Fruit fly (Drosophila melanogaster) whole organism, prepupa: ENCODE data around the gene CG7362.

Experiments used
- Blimp-1 ChIP-seq: fragments of 200-800 bp; sonication (Bioruptor generic); optimal IDR thresholded peaks from 3 replicates; lab custom pipeline; 2017; ENCODE audit warnings: missing biosample characterization, missing genetic modification characterization, mild to moderate bottlenecking, moderate library complexity, missing genetic modification reagents
- CG10631 ChIP-seq: fragments of 200-800 bp; sonication (Bioruptor generic); optimal IDR thresholded peaks from 2 replicates; lab custom pipeline; 2016; ENCODE audit warnings: missing biosample characterization, missing genetic modification characterization
- CG10669 ChIP-seq: fragments of 200-800 bp; sonication (Bioruptor generic); optimal IDR thresholded peaks from 3 replicates; lab custom pipeline; 2018; ENCODE audit warnings: missing biosample characterization, mild to moderate bottlenecking, missing genetic modification characterization, moderate library complexity
- CG11294 ChIP-seq: fragments of 200-800 bp; sonication (Bioruptor generic); IDR thresholded peaks from 2 replicates; pipeline ENCODE4 v1.3.6; 2022; ENCODE audit warnings: missing biosample characterization, missing genetic modification characterization
- CG11902 ChIP-seq: fragments of 200-800 bp; sonication (Bioruptor generic); optimal IDR thresholded peaks from 3 replicates; lab custom pipeline; 2016; ENCODE audit warnings: missing biosample characterization, missing genetic modification characterization
- CG15336 ChIP-seq: fragments of 200-800 bp; sonication (Bioruptor generic); IDR thresholded peaks from 2 replicates; pipeline ENCODE4 v1.3.6; 2022; ENCODE audit warnings: missing biosample characterization, missing genetic modification characterization
- CG1621 ChIP-seq: fragments of 200-800 bp; sonication (Bioruptor generic); optimal IDR thresholded peaks from 3 replicates; lab custom pipeline; 2018; ENCODE audit warnings: missing biosample characterization, mild to moderate bottlenecking, missing genetic modification characterization
- CG16779 ChIP-seq: fragments of 200-800 bp; sonication (Bioruptor generic); optimal IDR thresholded peaks from 3 replicates; lab custom pipeline; 2017; ENCODE audit warnings: missing biosample characterization, mild to moderate bottlenecking, missing genetic modification characterization
- CG3032 ChIP-seq: fragments of 200-800 bp; optimal IDR thresholded peaks from 2 replicates; lab custom pipeline; 2019; ENCODE audit warnings: missing biosample characterization, mild to moderate bottlenecking, missing genetic modification characterization, moderate library complexity
- CG31627 ChIP-seq: fragments of 200-800 bp; sonication (Bioruptor generic); optimal IDR thresholded peaks from 3 replicates; lab custom pipeline; 2016; ENCODE audit warnings: missing biosample characterization, missing genetic modification characterization
- CG32006 ChIP-seq: fragments of 200-800 bp; sonication (Bioruptor generic); optimal IDR thresholded peaks from 3 replicates; lab custom pipeline; 2017; ENCODE audit warnings: missing biosample characterization, mild to moderate bottlenecking, missing genetic modification characterization
- CG34406 ChIP-seq: fragments of 200-800 bp; sonication (Bioruptor generic); optimal IDR thresholded peaks from 3 replicates; lab custom pipeline; 2016; ENCODE audit warnings: missing biosample characterization, missing genetic modification characterization
- CG4318 ChIP-seq: fragments of 200-800 bp; sonication (Bioruptor generic); optimal IDR thresholded peaks from 3 replicates; lab custom pipeline; 2017; ENCODE audit warnings: missing biosample characterization, mild to moderate bottlenecking, missing genetic modification characterization
- CG6163 ChIP-seq: fragments of 200-800 bp; sonication (Bioruptor generic); IDR thresholded peaks from 3 replicates; pipeline ENCODE4 v1.3.6; 2022; ENCODE audit warnings: missing biosample characterization, missing genetic modification characterization
- CG6276 ChIP-seq: fragments of 200-800 bp; sonication (Bioruptor generic); optimal IDR thresholded peaks from 2 replicates; lab custom pipeline; 2017; ENCODE audit warnings: missing biosample characterization, mild to moderate bottlenecking, missing genetic modification characterization
- CG6792 ChIP-seq: fragments of 200-800 bp; sonication (Bioruptor generic); optimal IDR thresholded peaks from 3 replicates; lab custom pipeline; 2016; ENCODE audit warnings: missing biosample characterization, missing genetic modification characterization
- CG6854 ChIP-seq: fragments of 200-800 bp; sonication (Bioruptor generic); optimal IDR thresholded peaks from 2 replicates; lab custom pipeline; 2017; ENCODE audit warnings: missing biosample characterization, mild to moderate bottlenecking, missing genetic modification characterization
- CG7368 ChIP-seq: fragments of 200-800 bp; sonication (Bioruptor generic); optimal IDR thresholded peaks from 3 replicates; lab custom pipeline; 2016; ENCODE audit warnings: missing biosample characterization, missing genetic modification characterization
- CG8119 ChIP-seq: fragments of 200-800 bp; sonication (Bioruptor generic); IDR thresholded peaks from 3 replicates; pipeline ENCODE4 v1.3.6; 2022; ENCODE audit warnings: missing biosample characterization, missing genetic modification characterization
- CG8319 ChIP-seq: fragments of 200-800 bp; sonication (Bioruptor generic); optimal IDR thresholded peaks from 3 replicates; lab custom pipeline; 2016; ENCODE audit warnings: missing biosample characterization, missing genetic modification characterization
- CG8632 ChIP-seq: fragments of 200-800 bp; sonication (Bioruptor generic); optimal IDR thresholded peaks from 3 replicates; lab custom pipeline; 2016; ENCODE audit warnings: missing biosample characterization, missing genetic modification characterization
- CG9139 ChIP-seq: fragments of 200-800 bp; sonication (Bioruptor generic); optimal IDR thresholded peaks from 3 replicates; lab custom pipeline; 2017; ENCODE audit warnings: missing biosample characterization, mild to moderate bottlenecking, missing genetic modification characterization
- Eip75B ChIP-seq: fragments of 200-800 bp; sonication (Bioruptor generic); optimal IDR thresholded peaks from 3 replicates; lab custom pipeline; 2016; ENCODE audit warnings: missing biosample characterization, missing genetic modification characterization
- Eip78C ChIP-seq: fragments of 200-800 bp; sonication (Bioruptor generic); peaks from one replicate; lab custom pipeline; 2016; ENCODE audit warnings: missing biosample characterization, missing genetic modification characterization
- Eip93F ChIP-seq: fragments of 200-800 bp; sonication (Bioruptor generic); optimal IDR thresholded peaks from 2 replicates; lab custom pipeline; 2016; ENCODE audit warnings: missing biosample characterization, mild to moderate bottlenecking, missing genetic modification characterization
- Ets21C ChIP-seq: fragments of 200-800 bp; sonication (Bioruptor generic); optimal IDR thresholded peaks from 3 replicates; lab custom pipeline; 2016; ENCODE audit warnings: missing biosample characterization, missing genetic modification characterization
- Ets96B ChIP-seq: fragments of 200-800 bp; optimal IDR thresholded peaks from 2 replicates; lab custom pipeline; 2019; ENCODE audit warnings: missing biosample characterization, mild to moderate bottlenecking, missing genetic modification characterization, moderate library complexity
- Gug ChIP-seq: fragments of 200-800 bp; sonication (Bioruptor generic); IDR thresholded peaks from 2 replicates; pipeline ENCODE4 v1.3.6; 2022; ENCODE audit warnings: missing biosample characterization, missing genetic modification characterization
- Hr38 ChIP-seq: sonication (Bioruptor generic); optimal IDR thresholded peaks from 2 replicates; lab custom pipeline; 2016; ENCODE audit warnings: missing biosample characterization, missing genetic modification characterization
- Hr39 ChIP-seq: fragments of 200-800 bp; sonication (Bioruptor generic); optimal IDR thresholded peaks from 2 replicates; lab custom pipeline; 2016; ENCODE audit warnings: missing biosample characterization, missing genetic modification characterization
- Hr4 ChIP-seq: fragments of 200-800 bp; sonication (Bioruptor generic); optimal IDR thresholded peaks from 3 replicates; lab custom pipeline; 2016; ENCODE audit warnings: missing biosample characterization, missing genetic modification characterization
- Lpt ChIP-seq: fragments of 200-800 bp; sonication (Bioruptor generic); optimal IDR thresholded peaks from 3 replicates; lab custom pipeline; 2016; ENCODE audit warnings: missing biosample characterization, missing genetic modification characterization
- Met ChIP-seq: fragments of 200-800 bp; sonication (Bioruptor generic); optimal IDR thresholded peaks from 3 replicates; lab custom pipeline; 2016; ENCODE audit warnings: missing biosample characterization, missing genetic modification characterization
- Sox102F ChIP-seq: fragments of 200-800 bp; sonication (Bioruptor generic); optimal IDR thresholded peaks from 2 replicates; lab custom pipeline; 2016; ENCODE audit warnings: missing biosample characterization, mild to moderate bottlenecking, missing genetic modification characterization
- Sox14 ChIP-seq: fragments of 200-800 bp; sonication (Bioruptor generic); optimal IDR thresholded peaks from 3 replicates; lab custom pipeline; 2016; ENCODE audit warnings: missing biosample characterization, missing genetic modification characterization
- achi ChIP-seq: fragments of 200-800 bp; sonication (Bioruptor generic); optimal IDR thresholded peaks from 3 replicates; lab custom pipeline; 2016; ENCODE audit warnings: missing biosample characterization, missing genetic modification characterization
- acj6 ChIP-seq: fragments of 200-800 bp; sonication (Bioruptor generic); optimal IDR thresholded peaks from 3 replicates; lab custom pipeline; 2016; ENCODE audit warnings: missing biosample characterization, missing genetic modification characterization
- cyc ChIP-seq: fragments of 200-800 bp; sonication (Bioruptor generic); optimal IDR thresholded peaks from 3 replicates; lab custom pipeline; 2016; ENCODE audit warnings: missing biosample characterization, missing genetic modification characterization
- dac ChIP-seq: fragments of 200-800 bp; sonication (Bioruptor generic); optimal IDR thresholded peaks from 2 replicates; lab custom pipeline; 2017; ENCODE audit warnings: missing biosample characterization, mild to moderate bottlenecking, missing genetic modification characterization
- eg ChIP-seq: fragments of 200-800 bp; sonication (Bioruptor generic); IDR thresholded peaks from 3 replicates; pipeline ENCODE4 v1.3.6; 2022; ENCODE audit warnings: missing biosample characterization, missing genetic modification characterization
- esn ChIP-seq: fragments of 200-800 bp; sonication (Bioruptor generic); optimal IDR thresholded peaks from 2 replicates; lab custom pipeline; 2016; ENCODE audit warnings: missing biosample characterization, mild to moderate bottlenecking, missing genetic modification characterization, moderate library complexity
- fkh ChIP-seq: fragments of 200-800 bp; sonication (Bioruptor generic); optimal IDR thresholded peaks from 3 replicates; lab custom pipeline; 2017; ENCODE audit warnings: missing biosample characterization, mild to moderate bottlenecking, missing genetic modification characterization, moderate library complexity
- net ChIP-seq: fragments of 200-800 bp; sonication (Bioruptor generic); optimal IDR thresholded peaks from 3 replicates; lab custom pipeline; 2016; ENCODE audit warnings: missing biosample characterization, missing genetic modification characterization
- pdm3 ChIP-seq: fragments of 200-800 bp; sonication (Bioruptor generic); optimal IDR thresholded peaks from 3 replicates; lab custom pipeline; 2016; ENCODE audit warnings: missing biosample characterization, missing genetic modification characterization
- salr ChIP-seq, 2 experiments: fragments of 200-800 bp; sonication (Bioruptor generic); optimal IDR thresholded peaks; 3 replicates each; lab custom pipeline; 2016 to 2018; ENCODE audit warnings: missing biosample characterization in 2 of 2, missing genetic modification characterization in 2 of 2, mild to moderate bottlenecking in 1 of 2
- ss ChIP-seq, 2 experiments: fragments of 200-800 bp; sonication (Bioruptor generic); optimal IDR thresholded peaks; 2 replicates in 1 of 2; 3 replicates in 1 of 2; lab custom pipeline; 2017 to 2018; ENCODE audit warnings: mild to moderate bottlenecking in 2 of 2, missing biosample characterization in 2 of 2, missing genetic modification characterization in 2 of 2, moderate library complexity in 1 of 2
- svp ChIP-seq: fragments of 200-800 bp; sonication (Bioruptor generic); peaks from one replicate; lab custom pipeline; 2016; ENCODE audit warnings: missing biosample characterization, missing genetic modification characterization
- topi ChIP-seq: fragments of 200-800 bp; sonication (Bioruptor generic); optimal IDR thresholded peaks from 3 replicates; lab custom pipeline; 2016; ENCODE audit warnings: missing biosample characterization, missing genetic modification characterization
- vri ChIP-seq: fragments of 200-800 bp; sonication (Bioruptor generic); optimal IDR thresholded peaks from 3 replicates; lab custom pipeline; 2016; ENCODE audit warnings: missing biosample characterization, mild to moderate bottlenecking, missing genetic modification characterization

The CG7362 gene

dm6 chr3R:14756040-14756439, 1.8 kb upstream of the CG7362 start:
- TF ChIP-seq net (GFP tag; lab: Kevin White, UChicago) (peak; percentile 36), CG6276 (GFP tag; lab: Kevin White, UChicago) (no peak), CG6163 (peak; percentile 28; the same call in 1 of the 3 replicates), svp (GFP tag; lab: Kevin White, UChicago) (peak; percentile 83), eg (peak; percentile 33; the same call in 1 of the 3 replicates)

- TF ChIP-seq esn (peak; percentile 83), topi (GFP tag; lab: Kevin White, UChicago) (peak; percentile 82), Sox14 (GFP tag; lab: Kevin White, UChicago) (peak; percentile 58), dac (GFP tag; lab: Kevin White, UChicago) (no peak), Lpt (GFP tag; lab: Kevin White, UChicago) (no peak), CG6792 (GFP tag; lab: Kevin White, UChicago) (peak; percentile 51), Eip93F (GFP tag; lab: Kevin White, UChicago) (peak; percentile 54), Gug (peak; percentile 22; the same call in 1 of the 2 replicates), Ets96B (tag; lab: Kevin White, UChicago) (no peak), CG10631 (GFP tag; lab: Kevin White, UChicago) (peak; percentile 48), Hr38 (GFP tag; lab: Kevin White, UChicago) (no peak), CG32006 (GFP tag; lab: Kevin White, UChicago) (peak; percentile 14), salr (GFP tag; optimal IDR thresholded peaks at IDR 0.05; lab: Kevin White, UChicago) (no peak), svp (GFP tag; lab: Kevin White, UChicago) (peak; percentile 91), fkh (GFP tag; lab: Kevin White, UChicago) (peak; percentile 54), CG15336 (GFP tag; lab: Robert Waterston, UW) (peak; percentile 53; the same call in 1 of the 2 replicates), CG8632 (GFP tag; lab: Kevin White, UChicago) (peak; percentile 41), CG31627 (GFP tag; lab: Kevin White, UChicago) (peak; percentile 73), Eip75B (peak; percentile 56), CG16779 (no peak), eg (peak; percentile 78; the same call in 2 of the 3 replicates), CG10669 (GFP tag; lab: Kevin White, UChicago) (no peak), cyc (GFP tag; lab: Kevin White, UChicago) (peak; percentile 79), CG6276 (GFP tag; lab: Kevin White, UChicago) (no peak), Met (GFP tag; lab: Kevin White, UChicago) (peak; percentile 78), Blimp-1 (GFP tag; lab: Kevin White, UChicago) (peak; percentile 39), CG8319 (GFP tag; lab: Kevin White, UChicago) (peak; percentile 52), CG3032 (tag; lab: Kevin White, UChicago) (no peak), Hr4 (peak; percentile 49), net (GFP tag; lab: Kevin White, UChicago) (peak; percentile 44), achi (GFP tag; lab: Kevin White, UChicago) (peak; percentile 34), vri (peak; percentile 69), CG8119 (0 out of 3 replicates have a peak, but pooled peaks have one; percentile 39), Eip78C (GFP tag; lab: Kevin White, UChicago) (peak; percentile 65), CG7368 (GFP tag; lab: Kevin White, UChicago) (peak; percentile 37), pdm3 (peak; percentile 43), CG9139 (GFP tag; lab: Kevin White, UChicago) (no peak), CG1621 (tag; lab: Kevin White, UChicago) (no peak), CG11294 (GFP tag; lab: Robert Waterston, UW) (no peak), ss (GFP tag; optimal IDR thresholded peaks at IDR 0.05; lab: Kevin White, UChicago) (no peak), CG34406 (GFP tag; lab: Kevin White, UChicago) (peak; percentile 66), CG11902 (GFP tag; lab: Kevin White, UChicago) (peak; percentile 59), Ets21C (GFP tag; lab: Kevin White, UChicago) (peak; percentile 53), Sox102F (GFP tag; lab: Kevin White, UChicago) (peak; percentile 65), Hr39 (peak; percentile 71), CG6854 (GFP tag; lab: Kevin White, UChicago) (peak; percentile 11), acj6 (GFP tag; lab: Kevin White, UChicago) (peak; percentile 44), CG4318 (GFP tag; lab: Kevin White, UChicago) (no peak)
Measured at dm6 chr3R:14754806-14755488, 687 bp upstream of the CG7362 start.
